Worm (Caenorhabditis elegans) whole organism, young adult: ENCODE data around the gene pmp-1.

ENCODE experiments used
- B0019.2 ChIP-seq: fragments of 200-800 bp; sonication (Bioruptor generic); conservative IDR thresholded peaks from 2 replicates; pipeline ENCODE4 v1.3.6; 2022; ENCODE audit warnings: missing genetic modification reagents, missing genetic modification characterization, missing compliant biosample characterization
- B0035.1 ChIP-seq: sonication (generic microtip); optimal IDR thresholded peaks from 2 replicates; lab custom pipeline; 2016; ENCODE audit warnings: missing genetic modification characterization, mild to moderate bottlenecking, missing compliant biosample characterization, missing genotype, missing genetic modification reagents
- B0336.3 ChIP-seq: fragments of 200-800 bp; sonication (Bioruptor generic); IDR thresholded peaks from 2 replicates; pipeline ENCODE4 v1.3.6; 2022; ENCODE audit warnings: missing genetic modification characterization, missing compliant biosample characterization
- C06A6.2 ChIP-seq: fragments of 200-800 bp; sonication (Bioruptor generic); conservative IDR thresholded peaks from 2 replicates; pipeline ENCODE4 v1.3.6; 2022; ENCODE audit warnings: missing genetic modification characterization, missing compliant biosample characterization
- F10E7.11 ChIP-seq: sonication (generic microtip); optimal IDR thresholded peaks from 2 replicates; lab custom pipeline; 2017; ENCODE audit warnings: mild to moderate bottlenecking, missing genetic modification characterization, moderate library complexity, missing compliant biosample characterization
- F52B5.7 ChIP-seq: sonication (generic microtip); optimal IDR thresholded peaks from 2 replicates; lab custom pipeline; 2016; ENCODE audit warnings: mild to moderate bottlenecking, missing genetic modification characterization, missing compliant biosample characterization
- F57C9.4 ChIP-seq: sonication (generic microtip); optimal IDR thresholded peaks from 2 replicates; lab custom pipeline; 2017; ENCODE audit warnings: mild to moderate bottlenecking, missing genetic modification characterization, missing compliant biosample characterization
- K12H6.12 ChIP-seq: fragments of 200-800 bp; sonication (Bioruptor generic); optimal IDR thresholded peaks from 2 replicates; lab custom pipeline; 2018; ENCODE audit warnings: mild to moderate bottlenecking, missing genetic modification characterization, missing compliant biosample characterization
- T26A5.8 ChIP-seq: sonication (generic microtip); optimal IDR thresholded peaks from 2 replicates; lab custom pipeline; 2016; ENCODE audit warnings: missing genetic modification characterization, missing compliant biosample characterization
- Y56A3A.18 ChIP-seq: fragments of 200-800 bp; sonication (Bioruptor generic); IDR thresholded peaks from 2 replicates; pipeline ENCODE4 v1.3.6; 2022; ENCODE audit warnings: missing genetic modification reagents, missing genetic modification characterization, missing compliant biosample characterization
- Y79H2A.3 ChIP-seq: fragments of 200-800 bp; sonication (Bioruptor generic); conservative IDR thresholded peaks from 2 replicates; pipeline ENCODE4 v1.3.6; 2022; ENCODE audit warnings: missing genetic modification reagents, missing genetic modification characterization, missing compliant biosample characterization
- Y95B8A.8 ChIP-seq: fragments of 200-800 bp; sonication (Bioruptor generic); IDR thresholded peaks from 2 replicates; pipeline ENCODE4 v1.3.6; 2022; ENCODE audit warnings: missing genetic modification reagents, missing genetic modification characterization, missing compliant biosample characterization
- aptf-2 ChIP-seq: fragments of 200-800 bp; sonication (Bioruptor generic); conservative IDR thresholded peaks from 2 replicates; pipeline ENCODE4 v1.3.6; 2022; ENCODE audit warnings: missing genetic modification reagents, missing genetic modification characterization, missing compliant biosample characterization
- athp-1 ChIP-seq: sonication (generic microtip); optimal IDR thresholded peaks from 2 replicates; lab custom pipeline; 2017; ENCODE audit warnings: mild to moderate bottlenecking, missing genetic modification characterization, missing compliant biosample characterization
- attf-5 ChIP-seq: fragments of 200-800 bp; sonication (Bioruptor generic); optimal IDR thresholded peaks from 2 replicates; lab custom pipeline; 2018; ENCODE audit warnings: mild to moderate bottlenecking, missing genetic modification characterization, missing compliant biosample characterization
- attf-6 ChIP-seq: fragments of 200-800 bp; sonication (Bioruptor generic); IDR thresholded peaks from 2 replicates; pipeline ENCODE4 v1.3.6; 2022; ENCODE audit warnings: missing genetic modification reagents, missing genetic modification characterization, missing compliant biosample characterization
- ceh-100 ChIP-seq: fragments of 200-800 bp; sonication (Bioruptor generic); IDR thresholded peaks from 2 replicates; pipeline ENCODE4 v1.3.6; 2022; ENCODE audit warnings: missing genetic modification reagents, missing genetic modification characterization, missing compliant biosample characterization
- ceh-40 ChIP-seq: fragments of 200-800 bp; sonication (Bioruptor generic); IDR thresholded peaks from 2 replicates; pipeline ENCODE4 v1.3.6; 2022; ENCODE audit warnings: missing genetic modification characterization, missing compliant biosample characterization
- ceh-58 ChIP-seq: fragments of 200-800 bp; sonication (Bioruptor generic); IDR thresholded peaks from 2 replicates; pipeline ENCODE4 v1.3.6; 2022; ENCODE audit warnings: missing genetic modification characterization, missing compliant biosample characterization
- ceh-91 ChIP-seq: fragments of 200-800 bp; sonication (Bioruptor generic); IDR thresholded peaks from 2 replicates; pipeline ENCODE4 v1.3.6; 2022; ENCODE audit warnings: missing genetic modification reagents, missing genetic modification characterization, missing compliant biosample characterization
- die-1 ChIP-seq: sonication (generic microtip); optimal IDR thresholded peaks from 2 replicates; lab custom pipeline; 2016; ENCODE audit warnings: missing genotype, mild to moderate bottlenecking, missing genetic modification characterization, missing compliant biosample characterization
- dpff-1 ChIP-seq: sonication (generic microtip); optimal IDR thresholded peaks from 2 replicates; lab custom pipeline; 2017; ENCODE audit warnings: mild to moderate bottlenecking, missing genetic modification characterization, missing compliant biosample characterization
- egl-44 ChIP-seq: fragments of 200-800 bp; sonication (Bioruptor generic); IDR thresholded peaks from 2 replicates; pipeline ENCODE4 v1.3.6; 2022; ENCODE audit warnings: missing genetic modification reagents, missing genetic modification characterization, missing compliant biosample characterization
- ets-4 ChIP-seq: fragments of 200-800 bp; sonication (Bioruptor generic); optimal IDR thresholded peaks from 2 replicates; lab custom pipeline; 2018; ENCODE audit warnings: mild to moderate bottlenecking, missing genetic modification characterization, missing compliant biosample characterization
- hlh-26 ChIP-seq: fragments of 200-800 bp; sonication (Bioruptor generic); conservative IDR thresholded peaks from 2 replicates; pipeline ENCODE4 v1.3.6; 2022; ENCODE audit warnings: missing genetic modification reagents, missing genetic modification characterization, missing compliant biosample characterization
- hmg-1.2 ChIP-seq: fragments of 200-800 bp; sonication (Bioruptor generic); IDR thresholded peaks from 2 replicates; pipeline ENCODE4 v1.3.6; 2022; ENCODE audit warnings: missing genetic modification reagents, missing genetic modification characterization, missing compliant biosample characterization
- let-526 ChIP-seq: fragments of 200-800 bp; sonication (Bioruptor generic); IDR thresholded peaks from 2 replicates; pipeline ENCODE4 v1.3.6; 2022; ENCODE audit warnings: missing genetic modification reagents, missing genetic modification characterization, missing compliant biosample characterization
- lin-40 ChIP-seq: sonication (generic microtip); optimal IDR thresholded peaks from 2 replicates; lab custom pipeline; 2016; ENCODE audit warnings: missing genetic modification characterization, mild to moderate bottlenecking, missing compliant biosample characterization, missing genotype, missing genetic modification reagents
- lin-54 ChIP-seq: fragments of 200-800 bp; sonication (Bioruptor generic); optimal IDR thresholded peaks from 2 replicates; lab custom pipeline; 2018; ENCODE audit warnings: mild to moderate bottlenecking, missing genetic modification characterization, missing compliant biosample characterization
- lsl-1 ChIP-seq: fragments of 200-800 bp; sonication (Bioruptor generic); optimal IDR thresholded peaks from 2 replicates; lab custom pipeline; 2018; ENCODE audit warnings: mild to moderate bottlenecking, missing genetic modification characterization, moderate library complexity, missing compliant biosample characterization
- lsy-27 ChIP-seq: sonication (generic microtip); optimal IDR thresholded peaks from 2 replicates; lab custom pipeline; 2017; ENCODE audit warnings: missing genetic modification characterization, mild to moderate bottlenecking, missing compliant biosample characterization, antibody characterized with exemption, missing genotype, borderline replicate concordance; ENCODE audit not compliant: insufficient read depth
- mcd-1 ChIP-seq: fragments of 200-800 bp; sonication (Bioruptor generic); IDR thresholded peaks from 2 replicates; pipeline ENCODE4 v1.3.6; 2022; ENCODE audit warnings: missing genetic modification reagents, missing genetic modification characterization, missing compliant biosample characterization
- mel-28 ChIP-seq: sonication (generic microtip); optimal IDR thresholded peaks from 2 replicates; lab custom pipeline; 2016; ENCODE audit warnings: borderline replicate concordance, mild to moderate bottlenecking, missing genetic modification characterization, missing compliant biosample characterization
- nfya-2 ChIP-seq: fragments of 200-800 bp; sonication (Bioruptor generic); IDR thresholded peaks from 2 replicates; pipeline ENCODE4 v1.3.6; 2022; ENCODE audit warnings: missing genetic modification reagents, missing genetic modification characterization, missing compliant biosample characterization
- nhr-120 ChIP-seq: fragments of 200-800 bp; sonication (Bioruptor generic); IDR thresholded peaks from 2 replicates; pipeline ENCODE4 v1.3.6; 2022; ENCODE audit warnings: missing genetic modification characterization, missing compliant biosample characterization
- nhr-80 ChIP-seq: sonication (generic microtip); optimal IDR thresholded peaks from 2 replicates; lab custom pipeline; 2016; ENCODE audit warnings: missing genetic modification characterization, missing compliant biosample characterization
- pha-4 ChIP-seq: fragments of 150-350 bp; sonication (generic microtip); optimal IDR thresholded peaks from 2 replicates; lab custom pipeline; 2014; ENCODE audit warnings: missing biosample characterization, missing genetic modification reagents, missing genetic modification characterization
- rcor-1 ChIP-seq: fragments of 200-800 bp; sonication (Bioruptor generic); IDR thresholded peaks from 2 replicates; pipeline ENCODE4 v1.3.6; 2022; ENCODE audit warnings: missing genetic modification reagents, missing genetic modification characterization, missing compliant biosample characterization
- repo-1 ChIP-seq: sonication (generic microtip); optimal IDR thresholded peaks from 2 replicates; lab custom pipeline; 2017; ENCODE audit warnings: mild to moderate bottlenecking, missing genetic modification characterization, missing compliant biosample characterization
- sea-2 ChIP-seq: fragments of 200-800 bp; sonication (Bioruptor generic); IDR thresholded peaks from 2 replicates; pipeline ENCODE4 v1.3.6; 2022; ENCODE audit warnings: missing genetic modification characterization, missing compliant biosample characterization
- snpc-3.4 ChIP-seq: sonication (generic microtip); optimal IDR thresholded peaks from 2 replicates; lab custom pipeline; 2017; ENCODE audit warnings: missing genetic modification characterization, mild to moderate bottlenecking, missing compliant biosample characterization, antibody characterized with exemption, moderate library complexity, missing genotype, missing genetic modification reagents
- somi-1 ChIP-seq: fragments of 200-800 bp; sonication (Bioruptor generic); optimal IDR thresholded peaks from 2 replicates; lab custom pipeline; 2018; ENCODE audit warnings: mild to moderate bottlenecking, missing genetic modification characterization, missing compliant biosample characterization
- sptf-2 ChIP-seq: fragments of 200-800 bp; sonication (Bioruptor generic); optimal IDR thresholded peaks from 2 replicates; lab custom pipeline; 2018; ENCODE audit warnings: mild to moderate bottlenecking, missing genetic modification characterization, missing compliant biosample characterization
- unc-130 ChIP-seq: sonication (generic microtip); optimal IDR thresholded peaks from 2 replicates; lab custom pipeline; 2016; ENCODE audit warnings: missing genetic modification reagents, missing genetic modification characterization, missing compliant biosample characterization
- unc-62 ChIP-seq: fragments of 150-350 bp; optimal IDR thresholded peaks from 2 replicates; lab custom pipeline; 2014; ENCODE audit warnings: missing biosample characterization, missing genetic modification reagents, missing genetic modification characterization
- zfh-2 ChIP-seq: fragments of 200-800 bp; sonication (Bioruptor generic); conservative IDR thresholded peaks from 2 replicates; pipeline ENCODE4 v1.3.6; 2022; ENCODE audit warnings: missing genetic modification reagents, missing genetic modification characterization, missing compliant biosample characterization
- ztf-22 ChIP-seq: fragments of 200-800 bp; sonication (Bioruptor generic); optimal IDR thresholded peaks from 2 replicates; lab custom pipeline; 2018; ENCODE audit warnings: mild to moderate bottlenecking, missing genetic modification characterization, moderate library complexity, missing compliant biosample characterization
- ztf-26 ChIP-seq: sonication (generic microtip); optimal IDR thresholded peaks from 2 replicates; lab custom pipeline; 2017; ENCODE audit warnings: missing genetic modification characterization, missing compliant biosample characterization
- ztf-28 ChIP-seq: fragments of 200-800 bp; sonication (Bioruptor generic); IDR thresholded peaks from 2 replicates; pipeline ENCODE4 v1.3.6; 2022; ENCODE audit warnings: missing genetic modification reagents, missing genetic modification characterization, missing compliant biosample characterization

The pmp-1 gene

DNA sequence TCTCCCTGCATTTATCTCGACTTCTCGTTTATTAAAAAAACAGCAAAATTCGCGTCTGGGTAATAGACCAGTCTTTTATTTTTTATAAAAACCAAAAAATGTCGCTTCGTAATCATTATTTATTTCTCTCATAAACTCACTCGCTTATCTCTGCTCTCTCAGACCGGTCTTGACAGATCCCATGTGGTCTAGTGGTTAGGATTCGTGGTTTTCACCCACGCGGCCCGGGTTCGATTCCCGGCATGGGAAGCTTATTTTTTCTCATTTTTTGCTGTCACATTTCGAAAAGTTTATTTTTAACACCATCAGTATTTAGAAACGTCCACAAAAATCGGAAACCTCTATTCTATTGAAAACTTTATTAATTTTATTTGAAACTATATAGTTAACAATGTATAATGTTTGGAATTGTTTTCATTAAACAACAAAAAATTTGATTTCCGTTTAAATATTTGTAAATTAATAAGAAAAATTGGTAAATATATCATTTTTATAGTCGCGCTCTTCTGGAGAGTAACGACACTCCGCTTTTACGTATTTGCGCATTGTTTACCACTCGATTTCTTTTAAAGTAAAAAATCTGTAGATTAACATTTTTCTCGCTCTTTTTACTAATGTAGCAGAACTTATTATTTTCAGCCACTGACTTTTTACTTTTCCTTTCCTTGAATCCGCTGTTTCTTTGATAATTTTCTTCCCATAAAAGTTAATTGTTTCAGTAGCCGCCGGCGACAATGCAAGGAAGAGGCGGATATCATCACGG is 14.6 kb upstream of the pmp-1 start, which contains the start of gene hrpl-1 (continued):
- no peak for TF ChIP-seq K12H6.12 (tag; lab: Kevin White, UChicago)
- no peak for TF ChIP-seq egl-44 (GFP tag; lab: Robert Waterston, UW)
- TF ChIP-seq snpc-3.4 (tag; lab: Kevin White, UChicago) = no peak
- TF ChIP-seq pha-4 (tag; lab: Kevin White, UChicago) = no peak
- no peak for TF ChIP-seq lin-40
- no peak for TF ChIP-seq mcd-1
- TF ChIP-seq hmg-1.2 (GFP tag; lab: Robert Waterston, UW) = peak; percentile 29; the same call in 1 of the 2 replicates
- no peak for TF ChIP-seq unc-130 (GFP tag; lab: Kevin White, UChicago)
- no peak for TF ChIP-seq B0336.3
- no peak for TF ChIP-seq ceh-58 (GFP tag; lab: Robert Waterston, UW)
- no peak for TF ChIP-seq Y56A3A.18 (GFP tag; lab: Robert Waterston, UW)
- TF ChIP-seq lin-54 (GFP tag; lab: Kevin White, UChicago) = peak; percentile 0
- TF ChIP-seq ceh-100 (GFP tag; lab: Robert Waterston, UW) = no peak
- no peak for TF ChIP-seq nhr-120 (GFP tag; lab: Robert Waterston, UW)
- TF ChIP-seq nhr-80 = no peak
- no peak for TF ChIP-seq mel-28 (tag; lab: Kevin White, UChicago)
- TF ChIP-seq Y79H2A.3 = no peak
- no peak for TF ChIP-seq T26A5.8 (tag; lab: Kevin White, UChicago)
- TF ChIP-seq F10E7.11 (tag; lab: Kevin White, UChicago) = no peak
- no peak for TF ChIP-seq ztf-22
- TF ChIP-seq let-526 = no peak
- no peak for TF ChIP-seq nfya-2 (GFP tag; lab: Robert Waterston, UW)
- no peak for TF ChIP-seq ceh-40
- TF ChIP-seq Y95B8A.8 = no peak
- TF ChIP-seq attf-5 = no peak
- TF ChIP-seq ets-4 (GFP tag; lab: Kevin White, UChicago) = no peak
- no peak for TF ChIP-seq ztf-28 (GFP tag; lab: Robert Waterston, UW)
- no peak for TF ChIP-seq B0019.2 (GFP tag; lab: Robert Waterston, UW)
- TF ChIP-seq repo-1 (tag; lab: Kevin White, UChicago) = no peak
- no peak for TF ChIP-seq aptf-2 (GFP tag; lab: Robert Waterston, UW)
- no peak for TF ChIP-seq dpff-1 (tag; lab: Kevin White, UChicago)
- no peak for TF ChIP-seq athp-1 (tag; lab: Kevin White, UChicago)
- no peak for TF ChIP-seq rcor-1
- no peak for TF ChIP-seq zfh-2 (GFP tag; lab: Robert Waterston, UW)
- no peak for TF ChIP-seq unc-62 (GFP tag; lab: Kevin White, UChicago)
- TF ChIP-seq somi-1 (GFP tag; lab: Kevin White, UChicago) = peak; percentile 45
- TF ChIP-seq lsl-1 (GFP tag; lab: Kevin White, UChicago) = no peak
- TF ChIP-seq sptf-2 (GFP tag; lab: Kevin White, UChicago) = no peak
- TF ChIP-seq F52B5.7 (tag; lab: Kevin White, UChicago) = no peak
- TF ChIP-seq ceh-91 = no peak
- TF ChIP-seq lsy-27 (tag; lab: Kevin White, UChicago) = no peak
- TF ChIP-seq C06A6.2 (GFP tag; lab: Robert Waterston, UW) = no peak
- no peak for TF ChIP-seq F57C9.4 (tag; lab: Kevin White, UChicago)
- TF ChIP-seq B0035.1 (tag; lab: Kevin White, UChicago) = no peak
- TF ChIP-seq attf-6 (GFP tag; lab: Robert Waterston, UW) = no peak
- peak; percentile 74 for TF ChIP-seq die-1 (tag; lab: Kevin White, UChicago)
- TF ChIP-seq ztf-26 (tag; lab: Kevin White, UChicago) = no peak
- no peak for TF ChIP-seq hlh-26 (GFP tag; lab: Robert Waterston, UW)
- no peak for TF ChIP-seq sea-2
